Worm (Caenorhabditis elegans) whole organism, mixed stage, embryonic: ENCODE results near the gene M199.135.

Experiments
- M03D4.4 ChIP-seq: sonication (generic microtip); optimal IDR thresholded peaks from 2 replicates; lab custom pipeline; 2017; ENCODE audit warnings: mild to moderate bottlenecking, missing genetic modification characterization, missing compliant biosample characterization
- bed-3 ChIP-seq: fragments of 200-800 bp; sonication (Bioruptor generic); optimal IDR thresholded peaks from 3 replicates; lab custom pipeline; 2018; ENCODE audit warnings: mild to moderate bottlenecking, missing genetic modification characterization, moderate library complexity, missing compliant biosample characterization
- blmp-1 ChIP-seq: fragments of 150-350 bp; optimal IDR thresholded peaks from 2 replicates; lab custom pipeline; 2014; ENCODE audit warnings: missing biosample characterization, missing genetic modification characterization
- ceh-39 ChIP-seq: fragments of 150-350 bp; optimal IDR thresholded peaks from 2 replicates; lab custom pipeline; 2014; ENCODE audit warnings: missing biosample characterization, missing genetic modification characterization
- ceh-43 ChIP-seq: fragments of 200-800 bp; sonication (Bioruptor generic); optimal IDR thresholded peaks from 2 replicates; lab custom pipeline; 2018; ENCODE audit warnings: mild to moderate bottlenecking, missing genetic modification characterization, moderate library complexity, missing compliant biosample characterization
- ceh-83 ChIP-seq: fragments of 200-800 bp; sonication (Bioruptor generic); optimal IDR thresholded peaks from 2 replicates; lab custom pipeline; 2018; ENCODE audit warnings: mild to moderate bottlenecking, missing genetic modification characterization, missing compliant biosample characterization
- ces-1 ChIP-seq: fragments of 150-350 bp; optimal IDR thresholded peaks from 2 replicates; lab custom pipeline; 2014; ENCODE audit warnings: missing biosample characterization, missing genetic modification reagents, missing genetic modification characterization
- cnd-1 ChIP-seq: fragments of 200-800 bp; sonication (Bioruptor generic); optimal IDR thresholded peaks from 2 replicates; lab custom pipeline; 2018; ENCODE audit warnings: mild to moderate bottlenecking, missing genetic modification characterization, missing compliant biosample characterization
- drap-1 ChIP-seq: fragments of 200-800 bp; sonication (Bioruptor generic); optimal IDR thresholded peaks from 3 replicates; lab custom pipeline; 2018; ENCODE audit warnings: mild to moderate bottlenecking, missing genetic modification characterization, missing compliant biosample characterization
- elt-1 ChIP-seq: sonication (generic microtip); optimal IDR thresholded peaks from 2 replicates; lab custom pipeline; 2017; ENCODE audit warnings: missing genetic modification characterization, mild to moderate bottlenecking, missing compliant biosample characterization, antibody characterized with exemption, moderate library complexity, borderline replicate concordance; ENCODE audit not compliant: insufficient read depth
- elt-3 ChIP-seq: fragments of 150-350 bp; optimal IDR thresholded peaks from 2 replicates; lab custom pipeline; 2014; ENCODE audit warnings: missing biosample characterization, missing genetic modification characterization
- flh-1 ChIP-seq: fragments of 200-800 bp; sonication (Bioruptor generic); optimal IDR thresholded peaks from 2 replicates; lab custom pipeline; 2018; ENCODE audit warnings: mild to moderate bottlenecking, missing genetic modification characterization, moderate library complexity, missing compliant biosample characterization
- ham-2 ChIP-seq: fragments of 200-800 bp; sonication (Bioruptor generic); optimal IDR thresholded peaks from 2 replicates; lab custom pipeline; 2018; ENCODE audit warnings: mild to moderate bottlenecking, missing genetic modification characterization, missing compliant biosample characterization
- hlh-1 ChIP-seq: fragments of 150-350 bp; optimal IDR thresholded peaks from 2 replicates; lab custom pipeline; 2014; ENCODE audit warnings: missing biosample characterization, missing genetic modification reagents, missing genetic modification characterization
- lin-32 ChIP-seq: fragments of 200-800 bp; sonication (Bioruptor generic); optimal IDR thresholded peaks from 2 replicates; lab custom pipeline; 2018; ENCODE audit warnings: mild to moderate bottlenecking, missing genetic modification characterization, missing compliant biosample characterization
- lsy-2 ChIP-seq: fragments of 150-350 bp; optimal IDR thresholded peaks from 2 replicates; lab custom pipeline; 2014; ENCODE audit warnings: missing biosample characterization, missing genetic modification characterization
- mab-5 ChIP-seq: fragments of 150-350 bp; optimal IDR thresholded peaks from 2 replicates; lab custom pipeline; 2014; ENCODE audit warnings: missing biosample characterization, missing genetic modification characterization
- mep-1 ChIP-seq: fragments of 150-350 bp; optimal IDR thresholded peaks from 2 replicates; lab custom pipeline; 2017; ENCODE audit warnings: missing biosample characterization, missing genetic modification reagents, missing genetic modification characterization, inconsistent platforms
- mls-2 ChIP-seq: sonication (generic microtip); optimal IDR thresholded peaks from 2 replicates; lab custom pipeline; 2016; ENCODE audit warnings: mild to moderate bottlenecking, missing genetic modification characterization, moderate library complexity, missing compliant biosample characterization
- nhr-12 ChIP-seq: fragments of 150-350 bp; optimal IDR thresholded peaks from 2 replicates; lab custom pipeline; 2014; ENCODE audit warnings: missing biosample characterization, missing genetic modification characterization
- nhr-237 ChIP-seq: fragments of 150-350 bp; optimal IDR thresholded peaks from 2 replicates; lab custom pipeline; 2014; ENCODE audit warnings: missing biosample characterization, missing genetic modification characterization
- nhr-28 ChIP-seq: fragments of 150-350 bp; optimal IDR thresholded peaks from 2 replicates; lab custom pipeline; 2014; ENCODE audit warnings: missing biosample characterization, missing genetic modification characterization
- nhr-76 ChIP-seq: sonication (generic microtip); optimal IDR thresholded peaks from 2 replicates; lab custom pipeline; 2017; ENCODE audit warnings: missing biosample characterization, missing genetic modification characterization
- sem-2 ChIP-seq: fragments of 200-800 bp; sonication (Bioruptor generic); optimal IDR thresholded peaks from 2 replicates; lab custom pipeline; 2018; ENCODE audit warnings: mild to moderate bottlenecking, missing genetic modification characterization, missing compliant biosample characterization
- snpc-4 ChIP-seq: fragments of 150-350 bp; optimal IDR thresholded peaks from 2 replicates; lab custom pipeline; 2014; ENCODE audit warnings: missing biosample characterization, missing genetic modification characterization
- sptf-1 ChIP-seq: sonication (generic microtip); optimal IDR thresholded peaks from 2 replicates; lab custom pipeline; 2017; ENCODE audit warnings: mild to moderate bottlenecking, missing genetic modification characterization, moderate library complexity, missing compliant biosample characterization
- tbx-8 ChIP-seq: fragments of 200-800 bp; sonication (Bioruptor generic); optimal IDR thresholded peaks from 2 replicates; lab custom pipeline; 2018; ENCODE audit warnings: mild to moderate bottlenecking, missing genetic modification characterization, moderate library complexity, missing compliant biosample characterization
- unc-120 ChIP-seq: sonication (generic microtip); optimal IDR thresholded peaks from 2 replicates; lab custom pipeline; 2017; ENCODE audit warnings: missing genetic modification characterization, missing compliant biosample characterization; ENCODE audit not compliant: poor library complexity, severe bottlenecking
- unc-39 ChIP-seq: fragments of 150-350 bp; optimal IDR thresholded peaks from 2 replicates; lab custom pipeline; 2014; ENCODE audit warnings: missing biosample characterization, missing genetic modification characterization
- unc-62 ChIP-seq: fragments of 150-350 bp; optimal IDR thresholded peaks from 2 replicates; lab custom pipeline; 2014; ENCODE audit warnings: missing biosample characterization, missing genetic modification reagents, missing genetic modification characterization
- zip-8 ChIP-seq: fragments of 150-350 bp; optimal IDR thresholded peaks from 2 replicates; lab custom pipeline; 2014; ENCODE audit warnings: missing biosample characterization, missing genetic modification characterization
- ztf-11 ChIP-seq: fragments of 150-350 bp; optimal IDR thresholded peaks from 2 replicates; lab custom pipeline; 2014; ENCODE audit warnings: missing biosample characterization, missing genetic modification characterization

Gene M199.135

DNA sequence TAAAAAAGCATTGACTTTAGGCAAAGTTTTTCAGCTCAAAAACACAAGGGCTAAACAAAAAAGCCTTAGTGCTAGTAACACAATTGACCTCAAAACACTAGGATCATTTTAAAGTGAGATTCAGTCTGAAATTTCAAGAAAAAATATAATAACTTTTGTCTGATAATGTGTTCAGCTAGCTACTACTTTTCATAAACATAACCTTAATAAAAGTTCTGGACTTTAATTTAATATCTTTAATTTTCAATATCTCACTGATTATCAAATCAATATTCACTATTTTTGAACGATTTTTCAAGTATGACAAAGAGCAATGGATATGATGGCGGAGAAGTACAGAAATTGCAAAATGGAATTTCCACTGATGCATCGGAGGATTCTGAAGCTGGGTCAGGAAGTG, at the start of gene M199.135:
Gene M199.135, plus strand, starts transcription at position 301 of the 400 bp plus-strand sequence.
- no peak for TF ChIP-seq ceh-43 (GFP tag; lab: Kevin White, UChicago)
- no peak for TF ChIP-seq nhr-12 (tag; lab: Kevin White, UChicago)
- TF ChIP-seq lin-32 (GFP tag; lab: Kevin White, UChicago) = no peak
- TF ChIP-seq nhr-76 (tag; lab: Kevin White, UChicago) = no peak
- no peak for TF ChIP-seq sptf-1 (tag; lab: Kevin White, UChicago)
- no peak for TF ChIP-seq unc-39 (tag; lab: Kevin White, UChicago)
- no peak for TF ChIP-seq elt-3 (tag; lab: Kevin White, UChicago)
- TF ChIP-seq ham-2 (GFP tag; lab: Kevin White, UChicago) = no peak
- no peak for TF ChIP-seq mep-1 (tag; lab: Kevin White, UChicago)
- TF ChIP-seq bed-3 (GFP tag; lab: Kevin White, UChicago) = no peak
- no peak for TF ChIP-seq hlh-1 (tag; lab: Kevin White, UChicago)
- TF ChIP-seq unc-120 (tag; lab: Kevin White, UChicago) = no peak
- TF ChIP-seq ztf-11 = no peak
- no peak for TF ChIP-seq M03D4.4 (tag; lab: Kevin White, UChicago)
- no peak for TF ChIP-seq snpc-4 (tag; lab: Kevin White, UChicago)
- TF ChIP-seq ceh-83 (GFP tag; lab: Kevin White, UChicago) = no peak
- TF ChIP-seq nhr-237 (tag; lab: Kevin White, UChicago) = no peak
- no peak for TF ChIP-seq elt-1 (tag; lab: Kevin White, UChicago)
- no peak for TF ChIP-seq nhr-28 (tag; lab: Kevin White, UChicago)

DNA sequence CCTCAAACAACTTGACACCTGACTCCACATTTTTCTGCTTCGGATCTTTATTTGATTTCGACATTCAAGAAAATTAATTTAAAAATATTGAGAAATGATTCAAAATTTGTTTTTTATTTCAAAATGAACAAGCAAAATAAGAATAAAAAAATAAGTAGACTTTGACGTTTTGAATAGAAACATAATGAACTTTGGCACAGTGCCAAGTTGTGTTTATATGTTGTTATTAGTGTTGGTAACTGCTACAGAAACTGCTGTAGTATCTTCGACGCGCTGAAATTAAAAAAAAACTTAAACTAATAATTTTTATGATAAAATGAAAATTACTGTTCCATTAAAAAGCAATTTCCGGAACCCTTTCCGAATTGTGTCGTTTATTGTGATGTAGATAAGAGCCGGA, 48.8 kb upstream of the M199.135 start, which contains the start of gene Y41E3.18:
Gene Y41E3.18, minus strand, starts transcription at position 101 of the 400 bp plus-strand sequence.
- no peak for TF ChIP-seq ceh-83 (GFP tag; lab: Kevin White, UChicago)
- no peak for TF ChIP-seq sem-2 (GFP tag; lab: Kevin White, UChicago)
- no peak for TF ChIP-seq unc-62 (GFP tag; lab: Kevin White, UChicago)
- no peak for TF ChIP-seq ceh-39 (tag; lab: Kevin White, UChicago)
- TF ChIP-seq elt-3 (tag; lab: Kevin White, UChicago) = no peak
- no peak for TF ChIP-seq snpc-4 (tag; lab: Kevin White, UChicago)
- TF ChIP-seq elt-1 (tag; lab: Kevin White, UChicago) = no peak
- no peak for TF ChIP-seq flh-1 (GFP tag; lab: Kevin White, UChicago)
- no peak for TF ChIP-seq sptf-1 (tag; lab: Kevin White, UChicago)
- no peak for TF ChIP-seq ces-1 (GFP tag; lab: Kevin White, UChicago)
- TF ChIP-seq cnd-1 (tag; lab: Kevin White, UChicago) = no peak
- TF ChIP-seq mls-2 (tag; lab: Kevin White, UChicago) = no peak
- no peak for TF ChIP-seq M03D4.4 (tag; lab: Kevin White, UChicago)
- no peak for TF ChIP-seq bed-3 (GFP tag; lab: Kevin White, UChicago)
- no peak for TF ChIP-seq nhr-12 (tag; lab: Kevin White, UChicago)
- TF ChIP-seq blmp-1 (tag; lab: Kevin White, UChicago) = no peak

DNA sequence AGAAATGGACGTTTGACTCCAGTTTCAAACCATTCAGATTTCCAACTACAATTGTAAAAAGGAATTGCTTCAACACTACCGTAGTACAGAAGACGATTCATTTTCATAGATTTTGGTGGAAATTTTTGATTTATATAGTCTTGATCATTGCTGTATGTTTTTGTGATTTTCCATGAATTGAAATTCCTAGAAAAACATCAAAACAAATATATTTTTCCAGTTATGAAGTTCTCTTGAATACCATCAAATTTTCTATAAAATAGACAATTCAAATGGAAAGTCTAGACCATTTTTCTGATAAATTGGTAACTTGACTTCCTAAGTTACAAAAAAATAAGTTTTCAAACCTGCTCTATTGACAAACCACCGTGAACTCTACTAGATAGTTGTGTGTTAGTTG, 45.6 kb upstream of the M199.135 start, which contains the start of gene srt-48:
Gene srt-48, minus strand, starts transcription at position 101 of the 400 bp plus-strand sequence.
- TF ChIP-seq flh-1 (GFP tag; lab: Kevin White, UChicago) (no peak), blmp-1 (tag; lab: Kevin White, UChicago) (no peak), mep-1 (tag; lab: Kevin White, UChicago) (no peak), snpc-4 (tag; lab: Kevin White, UChicago) (no peak), lin-32 (GFP tag; lab: Kevin White, UChicago) (no peak), ces-1 (GFP tag; lab: Kevin White, UChicago) (no peak), mab-5 (tag; lab: Kevin White, UChicago) (no peak), bed-3 (GFP tag; lab: Kevin White, UChicago) (no peak), tbx-8 (no peak)

DNA sequence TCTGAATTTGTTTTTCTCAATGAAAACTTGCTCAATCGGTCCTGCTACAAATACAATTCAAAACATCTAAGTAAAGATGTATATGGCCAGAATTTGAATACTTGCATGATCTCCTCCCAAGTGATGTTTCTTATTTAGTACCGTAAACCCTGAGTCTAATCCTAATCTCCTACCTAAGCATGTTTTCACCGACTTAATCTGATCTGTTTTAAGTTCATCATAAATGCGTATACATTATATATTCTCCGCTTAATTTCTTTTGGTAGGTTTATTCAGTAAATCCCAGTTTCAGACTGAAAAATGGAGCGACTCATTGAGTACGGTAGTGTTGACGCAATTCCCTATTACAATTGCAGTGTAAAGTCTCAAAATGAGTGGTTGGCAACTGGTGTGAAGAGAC, 40.0 kb upstream of the M199.135 start, which contains the start of gene srt-50:
Gene srt-50, plus strand, starts transcription at position 301 of the 400 bp plus-strand sequence.
- no peak for TF ChIP-seq nhr-76 (tag; lab: Kevin White, UChicago)
- TF ChIP-seq blmp-1 (tag; lab: Kevin White, UChicago) = no peak
- no peak for TF ChIP-seq nhr-237 (tag; lab: Kevin White, UChicago)
- no peak for TF ChIP-seq drap-1 (GFP tag; lab: Kevin White, UChicago)
- TF ChIP-seq zip-8 (tag; lab: Kevin White, UChicago) = no peak
- TF ChIP-seq nhr-28 (tag; lab: Kevin White, UChicago) = no peak
- TF ChIP-seq ztf-11 = no peak
- no peak for TF ChIP-seq nhr-12 (tag; lab: Kevin White, UChicago)
- no peak for TF ChIP-seq elt-3 (tag; lab: Kevin White, UChicago)
- no peak for TF ChIP-seq sptf-1 (tag; lab: Kevin White, UChicago)
- TF ChIP-seq elt-1 (tag; lab: Kevin White, UChicago) = no peak
- TF ChIP-seq M03D4.4 (tag; lab: Kevin White, UChicago) = no peak
- TF ChIP-seq unc-39 (tag; lab: Kevin White, UChicago) = no peak
- TF ChIP-seq flh-1 (GFP tag; lab: Kevin White, UChicago) = no peak
- no peak for TF ChIP-seq ceh-43 (GFP tag; lab: Kevin White, UChicago)
- no peak for TF ChIP-seq ceh-83 (GFP tag; lab: Kevin White, UChicago)
- no peak for TF ChIP-seq lsy-2 (tag; lab: Kevin White, UChicago)
- TF ChIP-seq unc-120 (tag; lab: Kevin White, UChicago) = no peak
- no peak for TF ChIP-seq hlh-1 (tag; lab: Kevin White, UChicago)
- no peak for TF ChIP-seq snpc-4 (tag; lab: Kevin White, UChicago)
